Fruit fly (Drosophila melanogaster) whole organism, embryonic: ENCODE measurements around the gene Rbp4.

Experiments used
- Atf-2 ChIP-seq: fragments of 200-800 bp; sonication (Bioruptor generic); optimal IDR thresholded peaks from 2 replicates; lab custom pipeline; 2016; ENCODE audit warnings: missing biosample characterization, missing genetic modification characterization
- B-H2 ChIP-seq: fragments of 200-800 bp; sonication (Bioruptor generic); optimal IDR thresholded peaks from 2 replicates; lab custom pipeline; 2018; ENCODE audit warnings: missing biosample characterization, mild to moderate bottlenecking, missing genetic modification characterization
- Bdp1 ChIP-seq: fragments of 200-800 bp; sonication (Bioruptor generic); optimal IDR thresholded peaks from 3 replicates; lab custom pipeline; 2016; ENCODE audit warnings: missing biosample characterization, missing genetic modification characterization
- CG11093 ChIP-seq: fragments of 200-800 bp; sonication (Bioruptor generic); IDR thresholded peaks from 3 replicates; pipeline ENCODE4 v1.3.6; 2022; ENCODE audit warnings: missing biosample characterization, missing genetic modification characterization
- CG11504 ChIP-seq: fragments of 200-800 bp; sonication (Bioruptor generic); optimal IDR thresholded peaks from 3 replicates; lab custom pipeline; 2019; ENCODE audit warnings: missing biosample characterization, mild to moderate bottlenecking, missing genetic modification characterization, moderate library complexity
- CG11560 ChIP-seq: fragments of 200-800 bp; sonication (Bioruptor generic); IDR thresholded peaks from 3 replicates; pipeline ENCODE4 v1.3.6; 2022; ENCODE audit warnings: missing biosample characterization, missing genetic modification characterization
- CG12744 ChIP-seq: fragments of 200-800 bp; sonication (Bioruptor generic); optimal IDR thresholded peaks from 2 replicates; lab custom pipeline; 2016; ENCODE audit warnings: missing biosample characterization, missing genetic modification characterization
- CG14014 ChIP-seq: fragments of 200-800 bp; sonication (Bioruptor generic); IDR thresholded peaks from 2 replicates; pipeline ENCODE4 v1.3.6; 2022; ENCODE audit warnings: missing biosample characterization, missing genetic modification characterization
- CG14441 ChIP-seq: fragments of 200-800 bp; sonication (Bioruptor generic); IDR thresholded peaks from 2 replicates; pipeline ENCODE4 v1.3.6; 2022; ENCODE audit warnings: missing biosample characterization, missing genetic modification characterization
- CG1529 ChIP-seq: fragments of 200-800 bp; sonication (Bioruptor generic); optimal IDR thresholded peaks from 3 replicates; lab custom pipeline; 2018; ENCODE audit warnings: missing biosample characterization, missing genetic modification characterization
- CG17568 ChIP-seq: fragments of 200-800 bp; sonication (Bioruptor generic); optimal IDR thresholded peaks from 2 replicates; lab custom pipeline; 2018; ENCODE audit warnings: missing biosample characterization, mild to moderate bottlenecking, missing genetic modification characterization, moderate library complexity
- CG17802 ChIP-seq: fragments of 200-800 bp; sonication (Bioruptor generic); optimal IDR thresholded peaks from 2 replicates; lab custom pipeline; 2018; ENCODE audit warnings: missing biosample characterization, mild to moderate bottlenecking, missing genetic modification characterization, moderate library complexity
- CG2712 ChIP-seq: fragments of 200-800 bp; optimal IDR thresholded peaks from 3 replicates; lab custom pipeline; 2019; ENCODE audit warnings: missing biosample characterization, mild to moderate bottlenecking, missing genetic modification characterization, moderate library complexity
- CG31365 ChIP-seq: fragments of 200-800 bp; sonication (Bioruptor generic); optimal IDR thresholded peaks from 2 replicates; lab custom pipeline; 2018; ENCODE audit warnings: missing biosample characterization, mild to moderate bottlenecking, missing genetic modification characterization
- CG42726 ChIP-seq: fragments of 200-800 bp; sonication (Bioruptor generic); IDR thresholded peaks from 2 replicates; pipeline ENCODE4 v1.3.6; 2022; ENCODE audit warnings: missing biosample characterization, missing genetic modification characterization; ENCODE audit not compliant: partially characterized antibody
- CG5245 ChIP-seq: fragments of 200-800 bp; sonication (Bioruptor generic); optimal IDR thresholded peaks from 3 replicates; lab custom pipeline; 2016; ENCODE audit warnings: missing biosample characterization, missing genetic modification characterization
- CG7357 ChIP-seq: fragments of 200-800 bp; sonication (Bioruptor generic); IDR thresholded peaks from 3 replicates; pipeline ENCODE4 v1.3.6; 2022; ENCODE audit warnings: missing biosample characterization, missing genetic modification characterization
- CG8924 ChIP-seq: fragments of 200-800 bp; optimal IDR thresholded peaks from 3 replicates; lab custom pipeline; 2019; ENCODE audit warnings: missing biosample characterization, mild to moderate bottlenecking, missing genetic modification characterization, moderate library complexity
- CG8944 ChIP-seq: fragments of 200-800 bp; sonication (Bioruptor generic); optimal IDR thresholded peaks from 3 replicates; lab custom pipeline; 2016; ENCODE audit warnings: missing biosample characterization, missing genetic modification characterization
- CoRest ChIP-seq: fragments of 200-800 bp; sonication (Bioruptor generic); optimal IDR thresholded peaks from 3 replicates; lab custom pipeline; 2018; ENCODE audit warnings: missing biosample characterization, mild to moderate bottlenecking, missing genetic modification characterization, moderate library complexity
- E2f1 ChIP-seq: fragments of 200-800 bp; sonication (Bioruptor generic); IDR thresholded peaks from 2 replicates; pipeline ENCODE4 v1.3.6; 2022; ENCODE audit warnings: missing biosample characterization, missing genetic modification characterization
- GATAe ChIP-seq: fragments of 200-800 bp; sonication (Bioruptor generic); conservative IDR thresholded peaks from 2 replicates; pipeline ENCODE4 v1.3.6; 2022; ENCODE audit warnings: missing biosample characterization, missing genetic modification characterization
- HLH4C ChIP-seq: fragments of 200-800 bp; sonication (Bioruptor generic); IDR thresholded peaks from 3 replicates; pipeline ENCODE4 v1.3.6; 2022; ENCODE audit warnings: missing biosample characterization, missing genetic modification characterization; ENCODE audit not compliant: partially characterized antibody
- Hmx ChIP-seq: fragments of 200-800 bp; sonication (Bioruptor generic); optimal IDR thresholded peaks from 2 replicates; lab custom pipeline; 2016; ENCODE audit warnings: missing biosample characterization, missing genetic modification characterization
- NC2β ChIP-seq: fragments of 200-800 bp; sonication (Bioruptor generic); optimal IDR thresholded peaks from 2 replicates; lab custom pipeline; 2016; ENCODE audit warnings: missing biosample characterization, missing genetic modification characterization
- NFAT ChIP-seq: fragments of 200-800 bp; sonication (Bioruptor generic); IDR thresholded peaks from 2 replicates; pipeline ENCODE4 v1.3.6; 2022; ENCODE audit warnings: missing biosample characterization, missing genetic modification characterization
- Neu2 ChIP-seq: fragments of 200-800 bp; sonication (Bioruptor generic); optimal IDR thresholded peaks from 3 replicates; lab custom pipeline; 2016; ENCODE audit warnings: missing biosample characterization, missing genetic modification characterization, borderline replicate concordance
- Nf-YB ChIP-seq: fragments of 200-800 bp; sonication (Bioruptor generic); optimal IDR thresholded peaks from 3 replicates; lab custom pipeline; 2019; ENCODE audit warnings: missing biosample characterization, mild to moderate bottlenecking, missing genetic modification characterization, moderate library complexity
- Nf-YC ChIP-seq: fragments of 200-800 bp; optimal IDR thresholded peaks from 3 replicates; lab custom pipeline; 2019; ENCODE audit warnings: missing biosample characterization, mild to moderate bottlenecking, missing genetic modification characterization, moderate library complexity
- Optix ChIP-seq: fragments of 200-800 bp; sonication (Bioruptor generic); IDR thresholded peaks from 3 replicates; pipeline ENCODE4 v1.3.6; 2022; ENCODE audit warnings: missing biosample characterization, missing genetic modification characterization
- Pdp1 ChIP-seq, 2 experiments: fragments of 200-800 bp; sonication (Bioruptor generic); optimal IDR thresholded peaks; 3 replicates each; lab custom pipeline; 2016; ENCODE audit warnings: missing biosample characterization in 2 of 2, missing genetic modification characterization in 2 of 2, mild to moderate bottlenecking in 1 of 2, moderate library complexity in 1 of 2
- Ptx1 ChIP-seq: fragments of 200-800 bp; sonication (Bioruptor generic); IDR thresholded peaks from 2 replicates; pipeline ENCODE4 v1.3.6; 2022; ENCODE audit warnings: missing biosample characterization, missing genetic modification characterization
- abd-A ChIP-seq: fragments of 200-800 bp; sonication (Bioruptor generic); optimal IDR thresholded peaks from 3 replicates; lab custom pipeline; 2019; ENCODE audit warnings: missing biosample characterization, mild to moderate bottlenecking, missing genetic modification characterization, moderate library complexity
- ase ChIP-seq: fragments of 200-800 bp; sonication (Bioruptor generic); IDR thresholded peaks from 3 replicates; pipeline ENCODE4 v1.3.6; 2022; ENCODE audit warnings: missing biosample characterization, missing genetic modification characterization
- bigmax ChIP-seq: fragments of 200-800 bp; sonication (Bioruptor generic); optimal IDR thresholded peaks from 2 replicates; lab custom pipeline; 2018; ENCODE audit warnings: missing biosample characterization, mild to moderate bottlenecking, missing genetic modification characterization
- chm ChIP-seq: fragments of 200-800 bp; sonication (Bioruptor generic); IDR thresholded peaks from 2 replicates; pipeline ENCODE4 v1.3.6; 2022; ENCODE audit warnings: missing biosample characterization, missing genetic modification characterization
- chn ChIP-seq: fragments of 200-800 bp; sonication (Bioruptor generic); optimal IDR thresholded peaks from 2 replicates; lab custom pipeline; 2016; ENCODE audit warnings: missing biosample characterization, missing genetic modification characterization
- cwo ChIP-seq: fragments of 200-800 bp; sonication (Bioruptor generic); optimal IDR thresholded peaks from 3 replicates; lab custom pipeline; 2017; ENCODE audit warnings: missing biosample characterization, missing genetic modification characterization, mild to moderate bottlenecking, moderate library complexity, missing genetic modification reagents
- fu2 ChIP-seq: fragments of 200-800 bp; sonication (Bioruptor generic); optimal IDR thresholded peaks from 2 replicates; lab custom pipeline; 2016; ENCODE audit warnings: missing biosample characterization, missing genetic modification characterization
- insv ChIP-seq, 2 experiments: fragments of 200-800 bp; sonication (Bioruptor generic); optimal IDR thresholded peaks; 3 replicates each; lab custom pipeline; 2016 to 2018; ENCODE audit warnings: missing biosample characterization in 2 of 2, missing genetic modification characterization in 2 of 2
- klu ChIP-seq: fragments of 200-800 bp; sonication (Bioruptor generic); IDR thresholded peaks from 2 replicates; pipeline ENCODE4 v1.3.6; 2022; ENCODE audit warnings: missing biosample characterization, missing genetic modification characterization
- nmo ChIP-seq: fragments of 200-800 bp; sonication (Bioruptor generic); optimal IDR thresholded peaks from 2 replicates; lab custom pipeline; 2018; ENCODE audit warnings: missing biosample characterization, mild to moderate bottlenecking, missing genetic modification characterization, moderate library complexity
- nom ChIP-seq: fragments of 200-800 bp; sonication (Bioruptor generic); optimal IDR thresholded peaks from 2 replicates; lab custom pipeline; 2017; ENCODE audit warnings: missing biosample characterization, missing genetic modification characterization, mild to moderate bottlenecking, moderate library complexity, missing genetic modification reagents
- pan ChIP-seq, 4 experiments: fragments of >200 bp in 3 of 4; fragments of 200-800 bp in 1 of 4; sonication (Bioruptor generic) in 1 of 4; optimal IDR thresholded peaks in 3 of 4; IDR thresholded peaks in 1 of 4; 2 replicates each; pipeline versions ENCODE4 v1.3.6 to Lab custom; 2017 to 2022; ENCODE audit warnings: missing biosample characterization in 2 of 4, missing genetic modification characterization in 2 of 4, mixed read lengths in 1 of 4
- rib ChIP-seq: fragments of 200-800 bp; sonication (Bioruptor generic); IDR thresholded peaks from 2 replicates; pipeline ENCODE4 v1.3.6; 2022; ENCODE audit warnings: missing biosample characterization, missing genetic modification characterization
- tna ChIP-seq: fragments of 200-800 bp; sonication (Bioruptor generic); IDR thresholded peaks from 2 replicates; pipeline ENCODE4 v1.3.6; 2022; ENCODE audit warnings: missing biosample characterization, missing genetic modification characterization; ENCODE audit not compliant: partially characterized antibody
- vnd ChIP-seq: fragments of 200-800 bp; sonication (Bioruptor generic); IDR thresholded peaks from 3 replicates; pipeline ENCODE4 v1.3.6; 2022; ENCODE audit warnings: missing biosample characterization, missing genetic modification characterization; ENCODE audit not compliant: partially characterized antibody
- zf30C ChIP-seq: fragments of 200-800 bp; sonication (Bioruptor generic); optimal IDR thresholded peaks from 3 replicates; lab custom pipeline; 2018; ENCODE audit warnings: missing biosample characterization, mild to moderate bottlenecking, missing genetic modification characterization

Rbp4 gene

dm6 chr3R:13686371-13687211 is 30.4 kb upstream of the Rbp4 start, which contains the start of gene omd (continued):
- peak; percentile 55 for TF ChIP-seq rib (GFP tag; lab: Robert Waterston, UW)
- TF ChIP-seq CG14441 (GFP tag; lab: Robert Waterston, UW): peak; percentile 59; the same call in 1 of the 2 replicates
- peak; percentile 52; the same call in 1 of the 2 replicates for TF ChIP-seq chm
- no peak for TF ChIP-seq CG42726 (GFP tag; lab: Robert Waterston, UW)
- no peak for TF ChIP-seq CG11504 (tag; lab: Kevin White, UChicago)
- TF ChIP-seq tna (GFP tag; lab: Robert Waterston, UW): no peak
- TF ChIP-seq Neu2: no peak
- no peak for TF ChIP-seq CG11093 (GFP tag; lab: Robert Waterston, UW)
- peak; percentile 43 to 83 for TF ChIP-seq Pdp1 (GFP tag; optimal IDR thresholded peaks at IDR 0.05; lab: Kevin White, UChicago)
- TF ChIP-seq CG2712 (tag; lab: Kevin White, UChicago): no peak
- peak; percentile 45 for TF ChIP-seq CG31365 (tag; lab: Kevin White, UChicago)
- TF ChIP-seq zf30C (GFP tag; lab: Kevin White, UChicago): peak; percentile 81
- no peak for TF ChIP-seq fu2
- peak; percentile 34 for TF ChIP-seq B-H2 (GFP tag; lab: Kevin White, UChicago)
- TF ChIP-seq CG12744 (GFP tag; lab: Kevin White, UChicago): peak; percentile 14
- no peak for TF ChIP-seq vnd (GFP tag; lab: Robert Waterston, UW)
- TF ChIP-seq CG11560 (tag; lab: Robert Waterston, UW): no peak
- peak; percentile 45 for TF ChIP-seq Atf-2 (GFP tag; lab: Kevin White, UChicago)
- peak; percentile 54; the same call in 1 of the 2 replicates for TF ChIP-seq E2f1 (GFP tag; lab: Robert Waterston, UW)
- no peak for TF ChIP-seq CG17802 (tag; lab: Kevin White, UChicago)
- TF ChIP-seq Hmx (GFP tag; lab: Kevin White, UChicago): no peak
- no peak for TF ChIP-seq GATAe (GFP tag; lab: Robert Waterston, UW)
- no peak for TF ChIP-seq insv (GFP tag; optimal IDR thresholded peaks at IDR 0.05; lab: Kevin White, UChicago)
- TF ChIP-seq nmo (GFP tag; lab: Kevin White, UChicago): peak; percentile 8
- TF ChIP-seq NFAT (GFP tag; lab: Robert Waterston, UW): peak; percentile 37
- TF ChIP-seq CG5245 (GFP tag; lab: Kevin White, UChicago): peak; percentile 33
- TF ChIP-seq Bdp1 (GFP tag; lab: Kevin White, UChicago): peak; percentile 14
- TF ChIP-seq Ptx1 (GFP tag; lab: Robert Waterston, UW): peak; percentile 45; the same call in 1 of the 2 replicates
- no peak for TF ChIP-seq Nf-YC
- peak; percentile 76 for TF ChIP-seq Optix (GFP tag; lab: Robert Waterston, UW)
- no peak for TF ChIP-seq abd-A (tag; lab: Kevin White, UChicago)
- no peak for TF ChIP-seq klu
- peak; percentile 43 for TF ChIP-seq chn (GFP tag; lab: Kevin White, UChicago)
- no peak for TF ChIP-seq CG7357
- peak; percentile 60 for TF ChIP-seq CG1529 (GFP tag; lab: Kevin White, UChicago)
- peak; percentile 64 for TF ChIP-seq NC2β
- no peak for TF ChIP-seq CoRest
- TF ChIP-seq bigmax (GFP tag; lab: Kevin White, UChicago): no peak
- 0 out of 3 replicates have a peak, but pooled peaks have one; percentile 12 for TF ChIP-seq ase (GFP tag; lab: Robert Waterston, UW)
- no peak for TF ChIP-seq pan (optimal IDR thresholded peaks at IDR 0.05; lab: Kevin White, UChicago)
- peak in 1 of 2 experiments; percentile 43 for TF ChIP-seq pan (GFP tag; optimal IDR thresholded peaks at IDR 0.05 in 1 of 2, IDR thresholded peaks at IDR 0.05 in 1 of 2)
- peak; percentile 62 for TF ChIP-seq CG8924 (tag; lab: Kevin White, UChicago)
- no peak for TF ChIP-seq nom
- TF ChIP-seq CG14014 (GFP tag; lab: Robert Waterston, UW): peak; percentile 55; the same call in 1 of the 2 replicates
- peak; percentile 48 for TF ChIP-seq Nf-YB
- TF ChIP-seq HLH4C (GFP tag; lab: Robert Waterston, UW): no peak
- no peak for TF ChIP-seq CG17568 (GFP tag; lab: Kevin White, UChicago)
- peak; percentile 69 for TF ChIP-seq CG8944 (GFP tag; lab: Kevin White, UChicago)
- peak; percentile 61 for TF ChIP-seq cwo (GFP tag; lab: Kevin White, UChicago)
